Fruit fly (Drosophila melanogaster): Measurements from ENCODE around the gene CG12236.

CG12236 gene

DNA sequence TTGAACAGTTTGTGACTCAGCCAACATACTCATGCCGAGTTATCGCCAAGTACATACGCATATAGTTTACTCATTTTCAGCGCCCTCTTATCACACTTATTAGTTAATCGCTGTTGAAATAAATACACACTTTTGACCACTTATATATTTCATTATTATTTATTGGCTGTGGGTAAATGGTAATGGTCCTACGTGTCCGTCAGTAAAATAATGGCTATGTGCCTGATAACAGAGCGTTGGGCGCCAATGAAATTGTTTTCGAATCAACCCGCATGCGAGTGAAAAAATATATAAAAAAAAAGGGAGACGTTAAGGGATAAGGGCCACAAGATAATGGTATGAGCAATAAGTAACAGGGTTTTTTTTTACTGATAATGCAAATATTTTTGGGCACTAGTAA is 14.8 kb upstream of the CG12236 start (continued):
- no peak for TF ChIP-seq z (GFP tag; IDR thresholded peaks at IDR 0.05)
- TF ChIP-seq schlank (tag; optimal IDR thresholded peaks at IDR 0.05) = no peak
- no peak for TF ChIP-seq CG3065 (GFP tag; optimal IDR thresholded peaks at IDR 0.05)
- peak; percentile 8 for TF ChIP-seq CG18599 (GFP tag; optimal IDR thresholded peaks at IDR 0.05)
- no peak for TF ChIP-seq CG4730 (GFP tag; IDR thresholded peaks at IDR 0.05)
- TF ChIP-seq CG11695 (GFP tag; IDR thresholded peaks at IDR 0.05) = no peak
- TF ChIP-seq gcm (GFP tag; optimal IDR thresholded peaks at IDR 0.05) = peak; percentile 87
- no peak for TF ChIP-seq CG6689 (GFP tag; IDR thresholded peaks at IDR 0.05)

DNA sequence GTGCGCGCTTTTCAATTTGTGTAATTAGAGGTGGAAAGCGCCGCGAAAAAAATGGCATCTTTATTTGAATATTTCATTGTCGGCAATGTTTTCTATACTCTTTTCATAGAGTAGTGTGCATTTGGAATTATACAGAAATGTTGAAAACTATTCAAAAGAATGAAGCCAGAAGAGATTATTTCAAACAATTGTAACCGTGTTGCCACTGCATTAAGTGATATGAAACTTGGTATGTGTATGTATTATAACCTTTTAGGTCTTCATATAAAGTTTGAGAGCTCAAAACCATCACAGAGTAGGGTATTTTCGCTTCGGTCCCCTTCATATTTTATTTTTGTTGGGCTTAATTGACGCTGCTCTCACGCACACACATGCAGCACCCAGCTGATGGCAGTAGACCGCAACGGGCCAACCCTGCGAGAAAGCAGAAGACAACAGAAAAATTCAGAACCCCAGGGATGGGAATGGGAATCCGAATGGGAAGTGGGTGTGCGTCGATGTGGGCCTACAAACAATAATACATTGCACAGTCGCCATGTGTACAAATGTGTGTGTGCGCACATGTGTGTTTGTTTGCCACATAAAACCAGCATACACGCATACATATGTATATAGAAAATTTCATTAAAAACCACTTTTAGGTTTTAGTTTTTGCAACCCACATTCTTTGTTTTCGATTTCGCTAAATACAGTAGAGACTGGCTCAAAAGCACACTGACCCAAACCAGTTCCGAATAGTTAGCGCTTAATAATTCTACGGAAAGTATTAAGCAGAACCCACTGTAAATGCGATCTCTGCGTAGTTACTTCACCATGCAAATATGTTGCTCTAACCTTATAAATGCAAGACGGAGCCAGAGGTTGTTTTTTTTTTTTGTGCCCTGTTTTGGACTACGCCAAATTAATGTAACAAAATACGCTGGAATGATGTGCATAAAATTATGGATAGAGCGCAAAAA is 13.1 kb upstream of the CG12236 start:
- TF ChIP-seq Sox100B (GFP tag; optimal IDR thresholded peaks at IDR 0.05) = peak; percentile 7
- TF ChIP-seq sd (tag; optimal IDR thresholded peaks at IDR 0.05) = peak; percentile 54
- peak; percentile 7 for TF ChIP-seq ems (GFP tag; optimal IDR thresholded peaks at IDR 0.05)
- TF ChIP-seq cwo (GFP tag; optimal IDR thresholded peaks at IDR 0.05) = peak; percentile 11
- TF ChIP-seq gt (GFP tag; IDR thresholded peaks at IDR 0.05) = no peak
- TF ChIP-seq sisA (GFP tag; IDR thresholded peaks at IDR 0.05) = no peak
- TF ChIP-seq CG17328 (GFP tag; IDR thresholded peaks at IDR 0.05) = 0 out of 2 replicates have a peak, but pooled peaks have one; percentile 14
- no peak for TF ChIP-seq nau (GFP tag; optimal IDR thresholded peaks at IDR 0.05)
- TF ChIP-seq ap (GFP tag; IDR thresholded peaks at IDR 0.05) = no peak
- no peak for TF ChIP-seq CG4328 (GFP tag; optimal IDR thresholded peaks at IDR 0.05)
- 0 out of 3 replicates have a peak, but pooled peaks have one; percentile 30 for TF ChIP-seq z (GFP tag; IDR thresholded peaks at IDR 0.05)
- no peak for TF ChIP-seq so (GFP tag; IDR thresholded peaks at IDR 0.05)
- no peak for TF ChIP-seq zfh1 (GFP tag; IDR thresholded peaks at IDR 0.05)
- TF ChIP-seq bab2 (GFP tag; optimal IDR thresholded peaks at IDR 0.05) = no peak
- TF ChIP-seq Sox102F (GFP tag; optimal IDR thresholded peaks at IDR 0.05) = peak; percentile 31
- TF ChIP-seq Hr78 (GFP tag; optimal IDR thresholded peaks at IDR 0.05) = no peak
- peak; percentile 38 for TF ChIP-seq kni (GFP tag; optimal IDR thresholded peaks at IDR 0.05)
- TF ChIP-seq CG18599 (GFP tag; optimal IDR thresholded peaks at IDR 0.05) = peak; percentile 18
- TF ChIP-seq CG7963 (GFP tag; IDR thresholded peaks at IDR 0.05; ENCODE audit: partially characterized antibody) = no peak
- TF ChIP-seq Dref (GFP tag; IDR thresholded peaks at IDR 0.05) = no peak
- TF ChIP-seq D19B (GFP tag; optimal IDR thresholded peaks at IDR 0.05) = peak; percentile 7
- TF ChIP-seq cato (GFP tag; optimal IDR thresholded peaks at IDR 0.05; ENCODE audit: borderline replicate concordance) = no peak
- no peak for TF ChIP-seq al (GFP tag; IDR thresholded peaks at IDR 0.05)
- peak; percentile 30 for TF ChIP-seq phol (tag; optimal IDR thresholded peaks at IDR 0.05)
- TF ChIP-seq Nf-YB (GFP tag; optimal IDR thresholded peaks at IDR 0.05) = no peak
- no peak for TF ChIP-seq Usf (GFP tag; optimal IDR thresholded peaks at IDR 0.05)
- TF ChIP-seq Six4 (GFP tag; optimal IDR thresholded peaks at IDR 0.05) = no peak
- TF ChIP-seq CG10274 (GFP tag; optimal IDR thresholded peaks at IDR 0.05) = peak; percentile 36
- no peak for TF ChIP-seq pan (optimal IDR thresholded peaks at IDR 0.05)
- no peak for TF ChIP-seq pan (GFP tag; optimal IDR thresholded peaks at IDR 0.05 in 1 of 2, IDR thresholded peaks at IDR 0.05 in 1 of 2)
- no peak for TF ChIP-seq lov (optimal IDR thresholded peaks at IDR 0.05)
- no peak for TF ChIP-seq lov (GFP tag; IDR thresholded peaks at IDR 0.05)
- TF ChIP-seq Awh (GFP tag; IDR thresholded peaks at IDR 0.05) = no peak
- TF ChIP-seq Oli (tag; optimal IDR thresholded peaks at IDR 0.05) = peak; percentile 46
- TF ChIP-seq crp (GFP tag; optimal IDR thresholded peaks at IDR 0.05) = peak in 1 of 2 experiments; percentile 32
- no peak for TF ChIP-seq CG1647 (GFP tag; optimal IDR thresholded peaks at IDR 0.05)
- TF ChIP-seq CG18262 (tag; optimal IDR thresholded peaks at IDR 0.05) = peak; percentile 27
- TF ChIP-seq CG10979 (tag; optimal IDR thresholded peaks at IDR 0.05) = peak; percentile 30
- TF ChIP-seq Drgx (GFP tag; IDR thresholded peaks at IDR 0.05) = 0 out of 2 replicates have a peak, but pooled peaks have one; percentile 13
- TF ChIP-seq CG2199 (GFP tag; IDR thresholded peaks at IDR 0.05) = peak; percentile 26; the same call in 1 of the 3 replicates
- no peak for TF ChIP-seq Poxn (GFP tag; IDR thresholded peaks at IDR 0.05)

Measured in whole organism, embryonic.